Fruit fly (Drosophila melanogaster): ENCODE data around the gene Oat.

- TF ChIP-seq CG10431 (GFP tag; optimal IDR thresholded peaks at IDR 0.05) (no peak), CoRest (tag; optimal IDR thresholded peaks at IDR 0.05) (no peak), CG3163 (GFP tag; optimal IDR thresholded peaks at IDR 0.05) (no peak), CG17612 (GFP tag; IDR thresholded peaks at IDR 0.05) (no peak), Nf-YB (GFP tag; optimal IDR thresholded peaks at IDR 0.05) (no peak), Ssrp (tag; optimal IDR thresholded peaks at IDR 0.05) (no peak), Sox100B (GFP tag; optimal IDR thresholded peaks at IDR 0.05) (no peak), bbx (GFP tag; IDR thresholded peaks at IDR 0.05; ENCODE audit: partially characterized antibody) (no peak), CG2202 (tag; optimal IDR thresholded peaks at IDR 0.05) (no peak), E2f1 (GFP tag; IDR thresholded peaks at IDR 0.05) (no peak), h (optimal IDR thresholded peaks at IDR 0.05) (no peak), CG12071 (GFP tag; optimal IDR thresholded peaks at IDR 0.05) (no peak)
Measured at dm6 chr3L:19650588-19650987, 937 bp upstream of the Oat start.

All from whole organism, embryonic.